Fruit fly (Drosophila melanogaster) whole organism, adult: ENCODE measurements around the gene CG42852.

Experiments
- CG11617 ChIP-seq: fragments of 200-800 bp; sonication (Bioruptor generic); optimal IDR thresholded peaks from 2 replicates; lab custom pipeline; 2017; ENCODE audit warnings: mild to moderate bottlenecking, missing biosample characterization, missing genetic modification reagents, missing genetic modification characterization
- CG12768 ChIP-seq: fragments of 200-800 bp; sonication (Bioruptor generic); optimal IDR thresholded peaks from 2 replicates; lab custom pipeline; 2017; ENCODE audit warnings: missing biosample characterization, missing genetic modification characterization, mild to moderate bottlenecking, moderate library complexity, missing genetic modification reagents
- CG7101 ChIP-seq: fragments of 200-800 bp; sonication (Bioruptor generic); optimal IDR thresholded peaks from 2 replicates; lab custom pipeline; 2018; ENCODE audit warnings: missing biosample characterization, mild to moderate bottlenecking, missing genetic modification characterization, moderate library complexity
- Crg-1 ChIP-seq: fragments of 200-800 bp; sonication (Bioruptor generic); optimal IDR thresholded peaks from 2 replicates; lab custom pipeline; 2016; ENCODE audit warnings: missing biosample characterization, missing genetic modification characterization
- Hr96 ChIP-seq: fragments of 200-800 bp; sonication (Bioruptor generic); optimal IDR thresholded peaks from 2 replicates; lab custom pipeline; 2016; ENCODE audit warnings: missing biosample characterization, missing genetic modification characterization
- Mnt ChIP-seq: fragments of 200-800 bp; sonication (Bioruptor generic); optimal IDR thresholded peaks from 2 replicates; lab custom pipeline; 2016; ENCODE audit warnings: missing biosample characterization, mild to moderate bottlenecking, missing genetic modification characterization
- bab1 ChIP-seq: fragments of 200-800 bp; sonication (Bioruptor generic); optimal IDR thresholded peaks from 3 replicates; lab custom pipeline; 2019; ENCODE audit warnings: missing biosample characterization, mild to moderate bottlenecking, missing genetic modification characterization, moderate library complexity
- cic ChIP-seq: fragments of 200-800 bp; sonication (Bioruptor generic); optimal IDR thresholded peaks from 2 replicates; lab custom pipeline; 2017; ENCODE audit warnings: missing biosample characterization, mild to moderate bottlenecking, missing genetic modification characterization, moderate library complexity
- cnc ChIP-seq, 2 experiments: fragments of >200 bp; optimal IDR thresholded peaks; 2 replicates each; lab custom pipeline; 2017
- kay ChIP-seq: fragments of 200-800 bp; sonication (Bioruptor generic); peaks from one replicate; lab custom pipeline; 2016; ENCODE audit warnings: missing biosample characterization, missing genetic modification characterization, borderline replicate concordance
- pad ChIP-seq: fragments of 200-800 bp; sonication (Bioruptor generic); optimal IDR thresholded peaks from 3 replicates; lab custom pipeline; 2017; ENCODE audit warnings: missing biosample characterization, missing genetic modification characterization, mild to moderate bottlenecking, moderate library complexity, missing genetic modification reagents
- tj ChIP-seq: fragments of 200-800 bp; sonication (Bioruptor generic); optimal IDR thresholded peaks from 3 replicates; lab custom pipeline; 2017; ENCODE audit warnings: missing biosample characterization, mild to moderate bottlenecking, missing genetic modification characterization, moderate library complexity
- toe ChIP-seq: fragments of 200-800 bp; sonication (Bioruptor generic); optimal IDR thresholded peaks from 2 replicates; lab custom pipeline; 2016; ENCODE audit warnings: missing biosample characterization, missing genetic modification characterization

dm6 chr3L:16741660-16742059 is 13.6 kb upstream of the CG42852 start:
- TF ChIP-seq Hr96 (GFP tag; lab: Kevin White, UChicago) (no peak), kay (GFP tag; lab: Kevin White, UChicago) (no peak), Mnt (GFP tag; lab: Kevin White, UChicago) (no peak), cnc (optimal IDR thresholded peaks at IDR 0.05; lab: Kevin White, UChicago) (no peak), Crg-1 (no peak), CG11617 (no peak), bab1 (GFP tag; lab: Kevin White, UChicago) (no peak), pad (GFP tag; lab: Kevin White, UChicago) (no peak), tj (no peak), cic (GFP tag; lab: Kevin White, UChicago) (no peak), toe (GFP tag; lab: Kevin White, UChicago) (no peak), CG7101 (tag; lab: Kevin White, UChicago) (no peak), CG12768 (GFP tag; lab: Kevin White, UChicago) (no peak)
